Fruit fly (Drosophila melanogaster) whole organism, prepupa: ENCODE data around the gene tfc.

Experiments used
- Blimp-1 ChIP-seq: fragments of 200-800 bp; sonication (Bioruptor generic); optimal IDR thresholded peaks from 3 replicates; lab custom pipeline; 2017; ENCODE audit warnings: missing biosample characterization, missing genetic modification characterization, mild to moderate bottlenecking, moderate library complexity, missing genetic modification reagents
- CG10631 ChIP-seq: fragments of 200-800 bp; sonication (Bioruptor generic); optimal IDR thresholded peaks from 2 replicates; lab custom pipeline; 2016; ENCODE audit warnings: missing biosample characterization, missing genetic modification characterization
- CG10669 ChIP-seq: fragments of 200-800 bp; sonication (Bioruptor generic); optimal IDR thresholded peaks from 3 replicates; lab custom pipeline; 2018; ENCODE audit warnings: missing biosample characterization, mild to moderate bottlenecking, missing genetic modification characterization, moderate library complexity
- CG11294 ChIP-seq: fragments of 200-800 bp; sonication (Bioruptor generic); IDR thresholded peaks from 2 replicates; pipeline ENCODE4 v1.3.6; 2022; ENCODE audit warnings: missing biosample characterization, missing genetic modification characterization
- CG11762 ChIP-seq: fragments of 200-800 bp; sonication (Bioruptor generic); optimal IDR thresholded peaks from 3 replicates; lab custom pipeline; 2016; ENCODE audit warnings: missing biosample characterization, missing genetic modification characterization; ENCODE audit not compliant: insufficient read depth
- CG11902 ChIP-seq: fragments of 200-800 bp; sonication (Bioruptor generic); optimal IDR thresholded peaks from 3 replicates; lab custom pipeline; 2016; ENCODE audit warnings: missing biosample characterization, missing genetic modification characterization
- CG15336 ChIP-seq: fragments of 200-800 bp; sonication (Bioruptor generic); IDR thresholded peaks from 2 replicates; pipeline ENCODE4 v1.3.6; 2022; ENCODE audit warnings: missing biosample characterization, missing genetic modification characterization
- CG1621 ChIP-seq: fragments of 200-800 bp; sonication (Bioruptor generic); optimal IDR thresholded peaks from 3 replicates; lab custom pipeline; 2018; ENCODE audit warnings: missing biosample characterization, mild to moderate bottlenecking, missing genetic modification characterization
- CG3032 ChIP-seq: fragments of 200-800 bp; optimal IDR thresholded peaks from 2 replicates; lab custom pipeline; 2019; ENCODE audit warnings: missing biosample characterization, mild to moderate bottlenecking, missing genetic modification characterization, moderate library complexity
- CG32006 ChIP-seq: fragments of 200-800 bp; sonication (Bioruptor generic); optimal IDR thresholded peaks from 3 replicates; lab custom pipeline; 2017; ENCODE audit warnings: missing biosample characterization, mild to moderate bottlenecking, missing genetic modification characterization
- CG34406 ChIP-seq: fragments of 200-800 bp; sonication (Bioruptor generic); optimal IDR thresholded peaks from 3 replicates; lab custom pipeline; 2016; ENCODE audit warnings: missing biosample characterization, missing genetic modification characterization
- CG4318 ChIP-seq: fragments of 200-800 bp; sonication (Bioruptor generic); optimal IDR thresholded peaks from 3 replicates; lab custom pipeline; 2017; ENCODE audit warnings: missing biosample characterization, mild to moderate bottlenecking, missing genetic modification characterization
- CG6163 ChIP-seq: fragments of 200-800 bp; sonication (Bioruptor generic); IDR thresholded peaks from 3 replicates; pipeline ENCODE4 v1.3.6; 2022; ENCODE audit warnings: missing biosample characterization, missing genetic modification characterization
- CG6276 ChIP-seq: fragments of 200-800 bp; sonication (Bioruptor generic); optimal IDR thresholded peaks from 2 replicates; lab custom pipeline; 2017; ENCODE audit warnings: missing biosample characterization, mild to moderate bottlenecking, missing genetic modification characterization
- CG6792 ChIP-seq: fragments of 200-800 bp; sonication (Bioruptor generic); optimal IDR thresholded peaks from 3 replicates; lab custom pipeline; 2016; ENCODE audit warnings: missing biosample characterization, missing genetic modification characterization
- CG6808 ChIP-seq: fragments of 200-800 bp; sonication (Bioruptor generic); optimal IDR thresholded peaks from 3 replicates; lab custom pipeline; 2017; ENCODE audit warnings: missing biosample characterization, missing genetic modification characterization, mild to moderate bottlenecking, moderate library complexity, missing genetic modification reagents
- CG7368 ChIP-seq: fragments of 200-800 bp; sonication (Bioruptor generic); optimal IDR thresholded peaks from 3 replicates; lab custom pipeline; 2016; ENCODE audit warnings: missing biosample characterization, missing genetic modification characterization
- CG8119 ChIP-seq: fragments of 200-800 bp; sonication (Bioruptor generic); IDR thresholded peaks from 3 replicates; pipeline ENCODE4 v1.3.6; 2022; ENCODE audit warnings: missing biosample characterization, missing genetic modification characterization
- CG8319 ChIP-seq: fragments of 200-800 bp; sonication (Bioruptor generic); optimal IDR thresholded peaks from 3 replicates; lab custom pipeline; 2016; ENCODE audit warnings: missing biosample characterization, missing genetic modification characterization
- CG8632 ChIP-seq: fragments of 200-800 bp; sonication (Bioruptor generic); optimal IDR thresholded peaks from 3 replicates; lab custom pipeline; 2016; ENCODE audit warnings: missing biosample characterization, missing genetic modification characterization
- Eip75B ChIP-seq: fragments of 200-800 bp; sonication (Bioruptor generic); optimal IDR thresholded peaks from 3 replicates; lab custom pipeline; 2016; ENCODE audit warnings: missing biosample characterization, missing genetic modification characterization
- Eip78C ChIP-seq: fragments of 200-800 bp; sonication (Bioruptor generic); peaks from one replicate; lab custom pipeline; 2016; ENCODE audit warnings: missing biosample characterization, missing genetic modification characterization
- Eip93F ChIP-seq: fragments of 200-800 bp; sonication (Bioruptor generic); optimal IDR thresholded peaks from 2 replicates; lab custom pipeline; 2016; ENCODE audit warnings: missing biosample characterization, mild to moderate bottlenecking, missing genetic modification characterization
- Ets21C ChIP-seq: fragments of 200-800 bp; sonication (Bioruptor generic); optimal IDR thresholded peaks from 3 replicates; lab custom pipeline; 2016; ENCODE audit warnings: missing biosample characterization, missing genetic modification characterization
- Ets96B ChIP-seq: fragments of 200-800 bp; optimal IDR thresholded peaks from 2 replicates; lab custom pipeline; 2019; ENCODE audit warnings: missing biosample characterization, mild to moderate bottlenecking, missing genetic modification characterization, moderate library complexity
- Hr38 ChIP-seq: sonication (Bioruptor generic); optimal IDR thresholded peaks from 2 replicates; lab custom pipeline; 2016; ENCODE audit warnings: missing biosample characterization, missing genetic modification characterization
- Hr39 ChIP-seq: fragments of 200-800 bp; sonication (Bioruptor generic); optimal IDR thresholded peaks from 2 replicates; lab custom pipeline; 2016; ENCODE audit warnings: missing biosample characterization, missing genetic modification characterization
- Met ChIP-seq: fragments of 200-800 bp; sonication (Bioruptor generic); optimal IDR thresholded peaks from 3 replicates; lab custom pipeline; 2016; ENCODE audit warnings: missing biosample characterization, missing genetic modification characterization
- Smox ChIP-seq: fragments of 200-800 bp; sonication (Bioruptor generic); optimal IDR thresholded peaks from 3 replicates; lab custom pipeline; 2016; ENCODE audit warnings: missing biosample characterization, missing genetic modification characterization
- Sox14 ChIP-seq: fragments of 200-800 bp; sonication (Bioruptor generic); optimal IDR thresholded peaks from 3 replicates; lab custom pipeline; 2016; ENCODE audit warnings: missing biosample characterization, missing genetic modification characterization
- achi ChIP-seq: fragments of 200-800 bp; sonication (Bioruptor generic); optimal IDR thresholded peaks from 3 replicates; lab custom pipeline; 2016; ENCODE audit warnings: missing biosample characterization, missing genetic modification characterization
- acj6 ChIP-seq: fragments of 200-800 bp; sonication (Bioruptor generic); optimal IDR thresholded peaks from 3 replicates; lab custom pipeline; 2016; ENCODE audit warnings: missing biosample characterization, missing genetic modification characterization
- cyc ChIP-seq: fragments of 200-800 bp; sonication (Bioruptor generic); optimal IDR thresholded peaks from 3 replicates; lab custom pipeline; 2016; ENCODE audit warnings: missing biosample characterization, missing genetic modification characterization
- dac ChIP-seq: fragments of 200-800 bp; sonication (Bioruptor generic); optimal IDR thresholded peaks from 2 replicates; lab custom pipeline; 2017; ENCODE audit warnings: missing biosample characterization, mild to moderate bottlenecking, missing genetic modification characterization
- eg ChIP-seq: fragments of 200-800 bp; sonication (Bioruptor generic); IDR thresholded peaks from 3 replicates; pipeline ENCODE4 v1.3.6; 2022; ENCODE audit warnings: missing biosample characterization, missing genetic modification characterization
- fd59A ChIP-seq: fragments of 200-800 bp; sonication (Bioruptor generic); optimal IDR thresholded peaks from 2 replicates; lab custom pipeline; 2017; ENCODE audit warnings: missing biosample characterization, mild to moderate bottlenecking, missing genetic modification characterization, missing genetic modification reagents
- fd85E ChIP-seq: fragments of 200-800 bp; sonication (Bioruptor generic); optimal IDR thresholded peaks from 3 replicates; lab custom pipeline; 2016; ENCODE audit warnings: missing biosample characterization, missing genetic modification characterization
- fkh ChIP-seq: fragments of 200-800 bp; sonication (Bioruptor generic); optimal IDR thresholded peaks from 3 replicates; lab custom pipeline; 2017; ENCODE audit warnings: missing biosample characterization, mild to moderate bottlenecking, missing genetic modification characterization, moderate library complexity
- lz ChIP-seq: fragments of 200-800 bp; sonication (Bioruptor generic); optimal IDR thresholded peaks from 3 replicates; lab custom pipeline; 2016; ENCODE audit warnings: missing biosample characterization, missing genetic modification characterization
- pdm3 ChIP-seq: fragments of 200-800 bp; sonication (Bioruptor generic); optimal IDR thresholded peaks from 3 replicates; lab custom pipeline; 2016; ENCODE audit warnings: missing biosample characterization, missing genetic modification characterization
- spab ChIP-seq: fragments of 200-800 bp; sonication (Bioruptor generic); optimal IDR thresholded peaks from 2 replicates; lab custom pipeline; 2017; ENCODE audit warnings: missing biosample characterization, mild to moderate bottlenecking, missing genetic modification characterization, missing genetic modification reagents
- ss ChIP-seq, 2 experiments: fragments of 200-800 bp; sonication (Bioruptor generic); optimal IDR thresholded peaks; 2 replicates in 1 of 2; 3 replicates in 1 of 2; lab custom pipeline; 2017 to 2018; ENCODE audit warnings: mild to moderate bottlenecking in 2 of 2, missing biosample characterization in 2 of 2, missing genetic modification characterization in 2 of 2, moderate library complexity in 1 of 2
- topi ChIP-seq: fragments of 200-800 bp; sonication (Bioruptor generic); optimal IDR thresholded peaks from 3 replicates; lab custom pipeline; 2016; ENCODE audit warnings: missing biosample characterization, missing genetic modification characterization
- vri ChIP-seq: fragments of 200-800 bp; sonication (Bioruptor generic); optimal IDR thresholded peaks from 3 replicates; lab custom pipeline; 2016; ENCODE audit warnings: missing biosample characterization, mild to moderate bottlenecking, missing genetic modification characterization

tfc gene

dm6 chr3L:1279685-1280084, 23.4 kb downstream of the tfc start (continued):
- TF ChIP-seq CG6276 (no peak), ss (GFP tag; optimal IDR thresholded peaks at IDR 0.05; lab: Kevin White, UChicago) (peak; percentile 3 to 15), CG8119 (GFP tag; lab: Robert Waterston, UW) (peak; percentile 61), fkh (GFP tag; lab: Kevin White, UChicago) (no peak), Blimp-1 (GFP tag; lab: Kevin White, UChicago) (no peak), CG1621 (peak; percentile 8), CG6808 (GFP tag; lab: Kevin White, UChicago) (no peak), CG11902 (GFP tag; lab: Kevin White, UChicago) (no peak), fd59A (GFP tag; lab: Kevin White, UChicago) (peak; percentile 27), Ets21C (GFP tag; lab: Kevin White, UChicago) (no peak), CG32006 (GFP tag; lab: Kevin White, UChicago) (peak; percentile 62), Smox (peak; percentile 4), CG10631 (GFP tag; lab: Kevin White, UChicago) (peak; percentile 21), CG6163 (peak; percentile 58; the same call in 2 of the 3 replicates), CG10669 (GFP tag; lab: Kevin White, UChicago) (no peak), Ets96B (no peak), CG7368 (GFP tag; lab: Kevin White, UChicago) (no peak), CG8632 (GFP tag; lab: Kevin White, UChicago) (peak; percentile 6), CG3032 (no peak), spab (GFP tag; lab: Kevin White, UChicago) (no peak), Eip78C (GFP tag; lab: Kevin White, UChicago) (no peak), acj6 (peak; percentile 56), CG34406 (GFP tag; lab: Kevin White, UChicago) (peak; percentile 17), cyc (GFP tag; lab: Kevin White, UChicago) (no peak), achi (no peak), Hr39 (GFP tag; lab: Kevin White, UChicago) (peak; percentile 27), Eip93F (GFP tag; lab: Kevin White, UChicago) (no peak), dac (no peak), topi (no peak), CG11762 (GFP tag; lab: Kevin White, UChicago) (no peak), pdm3 (GFP tag; lab: Kevin White, UChicago) (peak; percentile 62), eg (peak; percentile 55; the same call in 2 of the 3 replicates), CG15336 (GFP tag; lab: Robert Waterston, UW) (peak; percentile 62), CG6792 (GFP tag; lab: Kevin White, UChicago) (no peak), CG8319 (no peak), Sox14 (GFP tag; lab: Kevin White, UChicago) (peak; percentile 45), vri (no peak)
- TF ChIP-seq, all 60 proteins: peak for 24

dm6 chr3L:1280890-1281622, 24.8 kb downstream of the tfc start:
- TF ChIP-seq Hr38 (GFP tag; lab: Kevin White, UChicago): no peak
- no peak for TF ChIP-seq CG11294
- TF ChIP-seq Eip75B: no peak
- TF ChIP-seq Hr39 (GFP tag; lab: Kevin White, UChicago): no peak
- TF ChIP-seq lz (GFP tag; lab: Kevin White, UChicago): no peak
- no peak for TF ChIP-seq Ets96B
- TF ChIP-seq CG11902 (GFP tag; lab: Kevin White, UChicago): no peak
- no peak for TF ChIP-seq CG10669 (GFP tag; lab: Kevin White, UChicago)
- no peak for TF ChIP-seq vri
- TF ChIP-seq CG34406 (GFP tag; lab: Kevin White, UChicago): no peak
- no peak for TF ChIP-seq Eip78C (GFP tag; lab: Kevin White, UChicago)
- TF ChIP-seq Met (GFP tag; lab: Kevin White, UChicago): no peak
- no peak for TF ChIP-seq CG4318 (GFP tag; lab: Kevin White, UChicago)
- no peak for TF ChIP-seq eg
- no peak for TF ChIP-seq CG8119 (GFP tag; lab: Robert Waterston, UW)
- TF ChIP-seq fd85E (GFP tag; lab: Kevin White, UChicago): no peak
- TF ChIP-seq CG8632 (GFP tag; lab: Kevin White, UChicago): no peak
